Fruit fly (Drosophila melanogaster): ENCODE measurements around the gene Tdh.

The Tdh gene

dm6 chr3L:20517897-20518804, 51.4 kb downstream of the Tdh start (continued):
- TF ChIP-seq CG17186 (GFP tag; optimal IDR thresholded peaks at IDR 0.05) (no peak), CG3163 (GFP tag; optimal IDR thresholded peaks at IDR 0.05) (peak; percentile 75), Dll (GFP tag; IDR thresholded peaks at IDR 0.05; ENCODE audit: partially characterized antibody) (no peak), zf30C (GFP tag; optimal IDR thresholded peaks at IDR 0.05) (peak; percentile 37), Oaz (GFP tag; IDR thresholded peaks at IDR 0.05) (no peak), lov (optimal IDR thresholded peaks at IDR 0.05) (no peak), lov (GFP tag; IDR thresholded peaks at IDR 0.05) (no peak), HmgD (GFP tag; optimal IDR thresholded peaks at IDR 0.05) (no peak), lmd (GFP tag; IDR thresholded peaks at IDR 0.05) (peak; percentile 11; the same call in 1 of the 2 replicates), Bdp1 (GFP tag; optimal IDR thresholded peaks at IDR 0.05) (no peak), sim (GFP tag; IDR thresholded peaks at IDR 0.05) (no peak), fd96Cb (tag; optimal IDR thresholded peaks at IDR 0.05) (no peak), CG14050 (GFP tag; IDR thresholded peaks at IDR 0.05) (no peak; the same call in 2 of the 3 replicates), CG3838 (GFP tag; optimal IDR thresholded peaks at IDR 0.05) (no peak), schlank (tag; optimal IDR thresholded peaks at IDR 0.05) (no peak), Mad (GFP tag; optimal IDR thresholded peaks at IDR 0.05) (no peak), lab (GFP tag; optimal IDR thresholded peaks at IDR 0.05) (peak; percentile 19), CG12744 (GFP tag; optimal IDR thresholded peaks at IDR 0.05) (no peak), CG9817 (tag; optimal IDR thresholded peaks at IDR 0.05) (no peak), mirr (GFP tag; optimal IDR thresholded peaks at IDR 0.05) (peak; percentile 15), ap (GFP tag; IDR thresholded peaks at IDR 0.05) (no peak), prd (optimal IDR thresholded peaks at IDR 0.05) (no peak), prd (GFP tag; IDR thresholded peaks at IDR 0.05) (peak; percentile 35; the same call in 1 of the 3 replicates), CG7372 (GFP tag; IDR thresholded peaks at IDR 0.05) (no peak), Meics (GFP tag; optimal IDR thresholded peaks at IDR 0.05) (peak; percentile 45), Lhr (GFP tag; optimal IDR thresholded peaks at IDR 0.05) (no peak), pan (optimal IDR thresholded peaks at IDR 0.05) (no peak), pan (GFP tag; optimal IDR thresholded peaks at IDR 0.05 in 1 of 2, IDR thresholded peaks at IDR 0.05 in 1 of 2) (peak in 1 of 2 experiments; percentile 62), br (optimal IDR thresholded peaks at IDR 0.05) (no peak), esg (GFP tag; conservative IDR thresholded peaks at IDR 0.05) (peak; percentile 22; the same call in 1 of the 2 replicates), CG12942 (GFP tag; optimal IDR thresholded peaks at IDR 0.05) (no peak), dmrt99B (tag; optimal IDR thresholded peaks at IDR 0.05) (peak; percentile 39), Gsc (GFP tag; IDR thresholded peaks at IDR 0.05) (no peak), CG12219 (GFP tag; optimal IDR thresholded peaks at IDR 0.05) (peak; percentile 17), gcm2 (GFP tag; optimal IDR thresholded peaks at IDR 0.05) (no peak), run (tag; optimal IDR thresholded peaks at IDR 0.05) (no peak), CG31224 (GFP tag; IDR thresholded peaks at IDR 0.05) (no peak), CG11085 (GFP tag; IDR thresholded peaks at IDR 0.05) (no peak), CG10462 (GFP tag; optimal IDR thresholded peaks at IDR 0.05) (no peak), CG8290 (GFP tag; optimal IDR thresholded peaks at IDR 0.05) (no peak), CG8290 (tag; optimal IDR thresholded peaks at IDR 0.05) (no peak), klu (GFP tag; IDR thresholded peaks at IDR 0.05) (no peak), CG15073 (GFP tag; optimal IDR thresholded peaks at IDR 0.05) (no peak), zfh2 (GFP tag; optimal IDR thresholded peaks at IDR 0.05) (peak; percentile 5), mam (GFP tag; optimal IDR thresholded peaks at IDR 0.05) (peak; percentile 37), tx (GFP tag; optimal IDR thresholded peaks at IDR 0.05) (no peak), Spps (tag; optimal IDR thresholded peaks at IDR 0.05) (no peak), Deaf1 (tag; optimal IDR thresholded peaks at IDR 0.05) (no peak), gfzf (GFP tag; optimal IDR thresholded peaks at IDR 0.05) (no peak), CG8388 (GFP tag; optimal IDR thresholded peaks at IDR 0.05) (no peak), CG7839 (tag; optimal IDR thresholded peaks at IDR 0.05) (peak; percentile 32)
